Fruit fly (Drosophila melanogaster): ENCODE data around the gene CG34130.

CG34130 gene

dm6 chr3R:26172040-26172439 lies 17.7 kb downstream of the CG34130 start (continued):
- TF ChIP-seq ash1 (GFP tag; optimal IDR thresholded peaks at IDR 0.05) (no peak), ttk (GFP tag; IDR thresholded peaks at IDR 0.05) (peak; percentile 62), gce (GFP tag; IDR thresholded peaks at IDR 0.05) (no peak), CG5180 (GFP tag; optimal IDR thresholded peaks at IDR 0.05) (peak; percentile 35), so (GFP tag; IDR thresholded peaks at IDR 0.05) (no peak), CG14014 (GFP tag; IDR thresholded peaks at IDR 0.05) (0 out of 2 replicates have a peak, but pooled peaks have one; percentile 49), dmrt11E (tag; optimal IDR thresholded peaks at IDR 0.05) (no peak), Mes4 (GFP tag; optimal IDR thresholded peaks at IDR 0.05) (no peak), Optix (GFP tag; IDR thresholded peaks at IDR 0.05) (no peak), Gsc (GFP tag; IDR thresholded peaks at IDR 0.05) (no peak), Opbp (GFP tag; IDR thresholded peaks at IDR 0.05; ENCODE audit: partially characterized antibody) (no peak), CG3407 (GFP tag; optimal IDR thresholded peaks at IDR 0.05) (no peak), CG3163 (GFP tag; optimal IDR thresholded peaks at IDR 0.05) (no peak), seq (GFP tag; IDR thresholded peaks at IDR 0.05) (0 out of 2 replicates have a peak, but pooled peaks have one; percentile 14), aop (GFP tag; IDR thresholded peaks at IDR 0.05) (no peak), Meics (GFP tag; optimal IDR thresholded peaks at IDR 0.05) (peak; percentile 79), YL-1 (GFP tag; optimal IDR thresholded peaks at IDR 0.05) (no peak), hb (GFP tag; IDR thresholded peaks at IDR 0.05; ENCODE audit: partially characterized antibody) (no peak), CG11247 (GFP tag; IDR thresholded peaks at IDR 0.05) (0 out of 2 replicates have a peak, but pooled peaks have one; percentile 60), unpg (GFP tag; optimal IDR thresholded peaks at IDR 0.05) (no peak), luna (GFP tag; optimal IDR thresholded peaks at IDR 0.05) (no peak), Abd-B (GFP tag; optimal IDR thresholded peaks at IDR 0.05) (peak; percentile 53), Bgb (GFP tag; IDR thresholded peaks at IDR 0.05; ENCODE audit: partially characterized antibody) (no peak), pros (GFP tag; optimal IDR thresholded peaks at IDR 0.05) (no peak), crp (GFP tag; optimal IDR thresholded peaks at IDR 0.05) (no peak), Kr (GFP tag; optimal IDR thresholded peaks at IDR 0.05) (no peak), MTF-1 (GFP tag; optimal IDR thresholded peaks at IDR 0.05; ENCODE audit: borderline replicate concordance) (peak; percentile 22), CG10321 (GFP tag; IDR thresholded peaks at IDR 0.05) (no peak), sc (optimal IDR thresholded peaks at IDR 0.05) (no peak), sc (GFP tag; optimal IDR thresholded peaks at IDR 0.05) (no peak), lbe (GFP tag; optimal IDR thresholded peaks at IDR 0.05) (no peak), CG15601 (tag; optimal IDR thresholded peaks at IDR 0.05) (no peak), ATbp (GFP tag; optimal IDR thresholded peaks at IDR 0.05) (peak; percentile 3), fd102C (GFP tag; optimal IDR thresholded peaks at IDR 0.05) (no peak), Nf-YA (GFP tag; IDR thresholded peaks at IDR 0.05) (0 out of 2 replicates have a peak, but pooled peaks have one; percentile 37), gcm2 (GFP tag; optimal IDR thresholded peaks at IDR 0.05) (no peak), Ssrp (tag; optimal IDR thresholded peaks at IDR 0.05) (no peak), croc (GFP tag; conservative IDR thresholded peaks at IDR 0.05) (peak; percentile 27; the same call in 1 of the 3 replicates), psq (GFP tag; optimal IDR thresholded peaks at IDR 0.05) (no peak), Camta (GFP tag; optimal IDR thresholded peaks at IDR 0.05) (peak; percentile 21), E2f2 (GFP tag; IDR thresholded peaks at IDR 0.05) (no peak), odd (GFP tag; optimal IDR thresholded peaks at IDR 0.05) (no peak), CG31365 (tag; optimal IDR thresholded peaks at IDR 0.05) (peak; percentile 1), CG31388 (GFP tag; optimal IDR thresholded peaks at IDR 0.05) (no peak), CG14441 (GFP tag; IDR thresholded peaks at IDR 0.05) (peak; percentile 68), zf30C (GFP tag; optimal IDR thresholded peaks at IDR 0.05) (no peak), insv (GFP tag; optimal IDR thresholded peaks at IDR 0.05) (no peak), wor (GFP tag; IDR thresholded peaks at IDR 0.05) (no peak), CG2120 (GFP tag; optimal IDR thresholded peaks at IDR 0.05) (peak; percentile 72), usp (GFP tag; optimal IDR thresholded peaks at IDR 0.05) (no peak), CG8388 (GFP tag; optimal IDR thresholded peaks at IDR 0.05) (no peak)

All from whole organism, embryonic.